Worm (Caenorhabditis elegans) whole organism, L4/young adult: Measurements from ENCODE around the gene snt-6.

ENCODE experiments used
- W03F9.2 ChIP-seq: fragments of 150-350 bp; optimal IDR thresholded peaks from 2 replicates; lab custom pipeline; 2014; ENCODE audit warnings: missing biosample characterization, missing genetic modification characterization
- dao-5 ChIP-seq: sonication (generic microtip); optimal IDR thresholded peaks from 2 replicates; lab custom pipeline; 2016; ENCODE audit warnings: missing genotype, missing genetic modification characterization, moderate library complexity, missing compliant biosample characterization

DNA sequence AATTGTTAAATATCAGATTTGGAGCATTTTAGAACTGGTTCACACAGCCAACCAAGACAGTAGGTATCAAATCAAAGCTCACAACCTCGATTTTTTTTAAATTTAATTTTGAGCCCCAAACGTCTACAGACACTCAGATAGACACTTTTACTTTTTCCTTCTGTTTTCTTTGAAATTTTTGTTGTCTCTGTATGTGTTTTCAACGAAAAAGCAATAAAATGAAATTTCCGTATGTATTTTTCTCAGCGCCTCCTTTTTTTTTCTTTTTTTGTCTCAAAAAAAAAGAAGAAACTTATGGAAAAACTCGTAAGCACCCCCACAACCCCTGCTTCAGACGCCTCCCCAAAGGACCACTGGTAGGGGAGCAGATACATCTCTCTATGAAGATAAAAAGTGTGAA lies 23.8 kb upstream of the snt-6 start:
- TF ChIP-seq W03F9.2 (no peak), dao-5 (no peak)
